Worm (Caenorhabditis elegans) whole organism, L4 larva: ENCODE measurements around the gene sra-9.

Experiments used
- F10B5.3 ChIP-seq: sonication (generic microtip); optimal IDR thresholded peaks from 2 replicates; lab custom pipeline; 2016; ENCODE audit warnings: mild to moderate bottlenecking, missing genetic modification characterization, missing compliant biosample characterization
- F49E8.2 ChIP-seq: sonication (generic microtip); optimal IDR thresholded peaks from 2 replicates; lab custom pipeline; 2016; ENCODE audit warnings: missing compliant biosample characterization, mild to moderate bottlenecking, missing genetic modification characterization, borderline replicate concordance
- R02D3.7 ChIP-seq: fragments of 150-350 bp; sonication (generic microtip); optimal IDR thresholded peaks from 3 replicates; lab custom pipeline; 2014; ENCODE audit warnings: missing biosample characterization, missing genetic modification characterization
- T26A8.4 ChIP-seq: fragments of 200-800 bp; sonication (Bioruptor generic); IDR thresholded peaks from 2 replicates; pipeline ENCODE4 v1.3.6; 2022; ENCODE audit warnings: missing genetic modification characterization, missing compliant biosample characterization
- Y48G9A.11 ChIP-seq: fragments of 200-800 bp; sonication (Bioruptor generic); IDR thresholded peaks from 2 replicates; pipeline ENCODE4 v1.3.6; 2022; ENCODE audit warnings: missing genetic modification reagents, missing genetic modification characterization, missing compliant biosample characterization
- ZK337.2 ChIP-seq: fragments of 200-800 bp; sonication (Bioruptor generic); IDR thresholded peaks from 2 replicates; pipeline ENCODE4 v1.3.6; 2022; ENCODE audit warnings: missing genetic modification reagents, missing genetic modification characterization, missing compliant biosample characterization
- aha-1 ChIP-seq: fragments of 150-350 bp; peaks from one replicate; lab custom pipeline; 2014; ENCODE audit warnings: missing biosample characterization, missing genetic modification characterization
- arid-1 ChIP-seq: fragments of 200-800 bp; sonication (Bioruptor generic); conservative IDR thresholded peaks from 2 replicates; pipeline ENCODE4 v1.3.6; 2022; ENCODE audit warnings: missing genetic modification reagents, missing genetic modification characterization, missing compliant biosample characterization
- attf-4 ChIP-seq: sonication (generic microtip); optimal IDR thresholded peaks from 3 replicates; lab custom pipeline; 2017; ENCODE audit warnings: missing biosample characterization, missing genetic modification characterization
- ceh-28 ChIP-seq: fragments of 150-350 bp; optimal IDR thresholded peaks from 2 replicates; lab custom pipeline; 2014; ENCODE audit warnings: missing biosample characterization, missing genetic modification reagents, missing genetic modification characterization
- ceh-44 ChIP-seq: fragments of 200-800 bp; sonication (Bioruptor generic); IDR thresholded peaks from 2 replicates; pipeline ENCODE4 v1.3.6; 2022; ENCODE audit warnings: missing genetic modification reagents, missing genetic modification characterization, missing compliant biosample characterization
- ceh-62 ChIP-seq: sonication (generic microtip); optimal IDR thresholded peaks from 2 replicates; lab custom pipeline; 2017; ENCODE audit warnings: missing biosample characterization, missing genetic modification characterization
- cey-2 ChIP-seq: sonication (generic microtip); optimal IDR thresholded peaks from 3 replicates; lab custom pipeline; 2017; ENCODE audit warnings: missing genetic modification characterization, mild to moderate bottlenecking, missing compliant biosample characterization, antibody characterized with exemption, borderline replicate concordance; ENCODE audit not compliant: insufficient read depth
- ctbp-1 ChIP-seq: fragments of 200-800 bp; sonication (Bioruptor generic); IDR thresholded peaks from 2 replicates; pipeline ENCODE4 v1.3.6; 2022; ENCODE audit warnings: missing genetic modification reagents, missing genetic modification characterization, missing compliant biosample characterization
- daf-8 ChIP-seq: fragments of 200-800 bp; sonication (Bioruptor generic); IDR thresholded peaks from 2 replicates; pipeline ENCODE4 v1.3.6; 2022; ENCODE audit warnings: missing genetic modification characterization, missing compliant biosample characterization
- dpl-1 ChIP-seq: fragments of 150-350 bp; optimal IDR thresholded peaks from 2 replicates; lab custom pipeline; 2014; ENCODE audit warnings: missing biosample characterization, missing genetic modification reagents, missing genetic modification characterization
- duxl-1 ChIP-seq: sonication (generic microtip); optimal IDR thresholded peaks from 2 replicates; lab custom pipeline; 2016; ENCODE audit warnings: mild to moderate bottlenecking, missing genetic modification characterization, moderate library complexity, missing compliant biosample characterization; ENCODE audit not compliant: poor library complexity
- dve-1 ChIP-seq: sonication (generic microtip); optimal IDR thresholded peaks from 2 replicates; lab custom pipeline; 2017; ENCODE audit warnings: antibody characterized with exemption, mild to moderate bottlenecking, missing genetic modification characterization, missing compliant biosample characterization; ENCODE audit not compliant: insufficient read depth
- egl-27 ChIP-seq: sonication (generic microtip); optimal IDR thresholded peaks from 3 replicates; lab custom pipeline; 2017; ENCODE audit warnings: missing biosample characterization, missing genetic modification reagents, missing genetic modification characterization
- egl-43 ChIP-seq: fragments of 200-800 bp; sonication (Bioruptor generic); IDR thresholded peaks from 2 replicates; pipeline ENCODE4 v1.3.6; 2022; ENCODE audit warnings: missing genetic modification reagents, missing genetic modification characterization, missing compliant biosample characterization
- gei-8 ChIP-seq: fragments of 200-800 bp; sonication (Bioruptor generic); optimal IDR thresholded peaks from 2 replicates; lab custom pipeline; 2018; ENCODE audit warnings: mild to moderate bottlenecking, missing genetic modification characterization, missing compliant biosample characterization
- hlh-11 ChIP-seq: fragments of 200-800 bp; sonication (Bioruptor generic); optimal IDR thresholded peaks from 2 replicates; lab custom pipeline; 2018; ENCODE audit warnings: mild to moderate bottlenecking, missing genetic modification characterization, missing compliant biosample characterization
- jun-1 ChIP-seq: fragments of 150-350 bp; optimal IDR thresholded peaks from 2 replicates; lab custom pipeline; 2014; ENCODE audit warnings: missing biosample characterization, missing genetic modification reagents, missing genetic modification characterization
- lin-13 ChIP-seq: fragments of 150-350 bp; optimal IDR thresholded peaks from 2 replicates; lab custom pipeline; 2014; ENCODE audit warnings: missing biosample characterization, missing genetic modification reagents, missing genetic modification characterization
- lin-29 ChIP-seq: fragments of 200-800 bp; sonication (Bioruptor generic); IDR thresholded peaks from 2 replicates; pipeline ENCODE4 v1.3.6; 2022; ENCODE audit warnings: missing genetic modification reagents, missing genetic modification characterization, missing compliant biosample characterization
- lin-38 ChIP-seq: fragments of 200-800 bp; sonication (Bioruptor generic); IDR thresholded peaks from 2 replicates; pipeline ENCODE4 v1.3.6; 2022; ENCODE audit warnings: missing genetic modification reagents, missing genetic modification characterization, missing compliant biosample characterization
- madf-9 ChIP-seq: fragments of 200-800 bp; sonication (Bioruptor generic); conservative IDR thresholded peaks from 2 replicates; pipeline ENCODE4 v1.3.6; 2022; ENCODE audit warnings: missing genetic modification reagents, missing genetic modification characterization, missing compliant biosample characterization
- mdl-1 ChIP-seq, 2 experiments: fragments of 150-350 bp in 1 of 2; sonication (generic microtip) in 1 of 2; optimal IDR thresholded peaks; 2 replicates each; lab custom pipeline; 2014 to 2017; ENCODE audit warnings: missing biosample characterization in 2 of 2, missing genetic modification characterization in 2 of 2
- mep-1 ChIP-seq: fragments of 150-350 bp; sonication (generic microtip); optimal IDR thresholded peaks from 3 replicates; lab custom pipeline; 2014; ENCODE audit warnings: missing biosample characterization, missing genetic modification characterization
- mxl-2 ChIP-seq: fragments of 200-800 bp; sonication (Bioruptor generic); conservative IDR thresholded peaks from 2 replicates; pipeline ENCODE4 v1.3.6; 2022; ENCODE audit warnings: missing genetic modification reagents, missing genetic modification characterization, missing compliant biosample characterization
- mxl-3 ChIP-seq: fragments of 200-800 bp; sonication (Bioruptor generic); optimal IDR thresholded peaks from 2 replicates; lab custom pipeline; 2018; ENCODE audit warnings: mild to moderate bottlenecking, missing genetic modification characterization, missing compliant biosample characterization
- nhr-11 ChIP-seq: fragments of 150-350 bp; optimal IDR thresholded peaks from 2 replicates; lab custom pipeline; 2014; ENCODE audit warnings: missing biosample characterization, missing genetic modification characterization
- nhr-111 ChIP-seq: fragments of 200-800 bp; sonication (Bioruptor generic); optimal IDR thresholded peaks from 2 replicates; lab custom pipeline; 2018; ENCODE audit warnings: mild to moderate bottlenecking, missing genetic modification characterization, missing compliant biosample characterization
- nhr-28 ChIP-seq: fragments of 150-350 bp; optimal IDR thresholded peaks from 2 replicates; lab custom pipeline; 2014; ENCODE audit warnings: missing biosample characterization, missing genetic modification characterization
- nhr-6 ChIP-seq: fragments of 150-350 bp; optimal IDR thresholded peaks from 2 replicates; lab custom pipeline; 2014; ENCODE audit warnings: missing biosample characterization, missing genetic modification characterization
- nhr-76 ChIP-seq: fragments of 150-350 bp; optimal IDR thresholded peaks from 2 replicates; lab custom pipeline; 2014; ENCODE audit warnings: missing biosample characterization, missing genetic modification characterization
- pha-4 ChIP-seq, 2 experiments: fragments of 150-350 bp in 1 of 2; fragments of 200-800 bp in 1 of 2; sonication (Bioruptor generic) in 1 of 2; IDR thresholded peaks in 1 of 2; optimal IDR thresholded peaks in 1 of 2; 2 replicates each; pipeline versions ENCODE4 v1.3.6 to Lab custom; 2014 to 2022; ENCODE audit warnings: missing genetic modification characterization in 2 of 2, missing genetic modification reagents in 2 of 2, missing biosample characterization in 1 of 2, missing compliant biosample characterization in 1 of 2
- skn-1 ChIP-seq: fragments of 150-350 bp; optimal IDR thresholded peaks from 2 replicates; lab custom pipeline; 2014; ENCODE audit warnings: missing biosample characterization, missing genetic modification characterization
- snpc-1.2 ChIP-seq: fragments of 200-800 bp; sonication (Bioruptor generic); IDR thresholded peaks from 2 replicates; pipeline ENCODE4 v1.3.6; 2022; ENCODE audit warnings: missing genetic modification reagents, missing genetic modification characterization, missing compliant biosample characterization
- spr-1 ChIP-seq: sonication (generic microtip); optimal IDR thresholded peaks from 2 replicates; lab custom pipeline; 2016; ENCODE audit warnings: mild to moderate bottlenecking, missing genetic modification characterization, missing compliant biosample characterization
- unc-130 ChIP-seq: sonication (generic microtip); optimal IDR thresholded peaks from 2 replicates; lab custom pipeline; 2016; ENCODE audit warnings: missing genetic modification reagents, missing genetic modification characterization, missing compliant biosample characterization
- unc-62 ChIP-seq, 3 experiments: fragments of 150-350 bp in 1 of 3; sonication (generic microtip); optimal IDR thresholded peaks in 2 of 3; peaks in 1 of 3; 1 replicate in 1 of 3; 2 replicates in 2 of 3; lab custom pipeline; 2014 to 2017; ENCODE audit warnings: missing biosample characterization in 3 of 3, missing genetic modification characterization in 3 of 3, missing genetic modification reagents in 3 of 3, missing genotype in 1 of 3
- zag-1 ChIP-seq: fragments of 150-350 bp; optimal IDR thresholded peaks from 2 replicates; lab custom pipeline; 2014; ENCODE audit warnings: missing biosample characterization, missing genetic modification characterization
- zfp-3 ChIP-seq: fragments of 200-800 bp; sonication (Bioruptor generic); conservative IDR thresholded peaks from 2 replicates; pipeline ENCODE4 v1.3.6; 2022; ENCODE audit warnings: missing genetic modification reagents, missing genetic modification characterization, missing compliant biosample characterization

The sra-9 gene

ce11 chrII:9483342-9483741 is 48.8 kb upstream of the sra-9 start (continued):
- TF ChIP-seq dve-1 (tag; lab: Kevin White, UChicago) (peak; percentile 39), zag-1 (tag; lab: Kevin White, UChicago) (no peak), ceh-62 (tag; lab: Kevin White, UChicago) (no peak)

ce11 chrII:9485081-9485730 is 46.9 kb upstream of the sra-9 start:
- TF ChIP-seq lin-13 (GFP tag; lab: Kevin White, UChicago) (no peak), attf-4 (tag; lab: Kevin White, UChicago) (no peak), nhr-11 (tag; lab: Kevin White, UChicago) (no peak), hlh-11 (tag; lab: Kevin White, UChicago) (peak; percentile 19), lin-38 (no peak), T26A8.4 (no peak), mdl-1 (tag; optimal IDR thresholded peaks at IDR 0.05; lab: Kevin White, UChicago) (peak in 1 of 2 experiments; percentile 37), unc-62 (GFP tag; optimal IDR thresholded peaks at IDR 0.05 in 1 of 2; lab: Kevin White, UChicago) (peak in 1 of 2 experiments; percentile 9), unc-62 (tag; optimal IDR thresholded peaks at IDR 0.05; lab: Kevin White, UChicago) (no peak), pha-4 (GFP tag; IDR thresholded peaks at IDR 0.05; lab: Robert Waterston, UW) (no peak), pha-4 (tag; optimal IDR thresholded peaks at IDR 0.05; lab: Kevin White, UChicago) (peak; percentile 38), nhr-28 (tag; lab: Kevin White, UChicago) (peak; percentile 75), mxl-3 (GFP tag; lab: Kevin White, UChicago) (peak; percentile 88), ceh-44 (no peak), nhr-6 (no peak), skn-1 (tag; lab: Kevin White, UChicago) (no peak), mxl-2 (GFP tag; lab: Robert Waterston, UW) (no peak), aha-1 (tag; lab: Kevin White, UChicago) (peak; percentile 90)

ce11 chrII:9487337-9487950 is 44.7 kb upstream of the sra-9 start, which contains the start of gene T19H5.4:
TSS of gene T19H5.4 (minus strand) at chrII:9487387.
- no peak for TF ChIP-seq nhr-111 (GFP tag; lab: Kevin White, UChicago)
- TF ChIP-seq daf-8 (GFP tag; lab: Robert Waterston, UW), result no peak
- TF ChIP-seq F10B5.3 (tag; lab: Kevin White, UChicago), result no peak
- TF ChIP-seq zfp-3 (GFP tag; lab: Robert Waterston, UW), result peak; percentile 44; the same call in 1 of the 2 replicates
- TF ChIP-seq cey-2 (tag; lab: Kevin White, UChicago), result no peak
- TF ChIP-seq madf-9 (GFP tag; lab: Robert Waterston, UW), result peak; percentile 38; the same call in 1 of the 2 replicates
- no peak for TF ChIP-seq arid-1 (GFP tag; lab: Robert Waterston, UW)
- peak; percentile 96 for TF ChIP-seq hlh-11 (tag; lab: Kevin White, UChicago)
- 0 out of 2 replicates have a peak, but pooled peaks have one; percentile 19 for TF ChIP-seq egl-43 (GFP tag; lab: Robert Waterston, UW)
- TF ChIP-seq attf-4 (tag; lab: Kevin White, UChicago), result no peak
- no peak for TF ChIP-seq ceh-28 (tag; lab: Kevin White, UChicago)
- TF ChIP-seq ctbp-1 (GFP tag; lab: Robert Waterston, UW), result peak; percentile 52; the same call in 1 of the 2 replicates
- no peak for TF ChIP-seq R02D3.7
- no peak for TF ChIP-seq unc-130 (GFP tag; lab: Kevin White, UChicago)
- no peak for TF ChIP-seq snpc-1.2
- TF ChIP-seq dpl-1, result no peak
- TF ChIP-seq mdl-1 (tag; optimal IDR thresholded peaks at IDR 0.05; lab: Kevin White, UChicago), result peak in 1 of 2 experiments; percentile 78
- no peak for TF ChIP-seq Y48G9A.11 (GFP tag; lab: Robert Waterston, UW)
- no peak for TF ChIP-seq ceh-62 (tag; lab: Kevin White, UChicago)
- no peak for TF ChIP-seq ZK337.2 (GFP tag; lab: Robert Waterston, UW)
- no peak for TF ChIP-seq egl-27 (tag; lab: Kevin White, UChicago)
- no peak for TF ChIP-seq spr-1 (tag; lab: Kevin White, UChicago)
- TF ChIP-seq lin-29 (GFP tag; lab: Robert Waterston, UW), result no peak
- TF ChIP-seq nhr-76 (tag; lab: Kevin White, UChicago), result no peak
- TF ChIP-seq jun-1 (tag; lab: Kevin White, UChicago), result no peak
- TF ChIP-seq mep-1 (tag; lab: Kevin White, UChicago), result peak; percentile 67
- TF ChIP-seq duxl-1 (tag; lab: Kevin White, UChicago), result peak; percentile 24
- TF ChIP-seq gei-8 (GFP tag; lab: Kevin White, UChicago), result peak; percentile 42
- TF ChIP-seq F49E8.2 (tag; lab: Kevin White, UChicago), result no peak
- TF ChIP-seq dve-1 (tag; lab: Kevin White, UChicago), result peak; percentile 79
